Worm (Caenorhabditis elegans): ENCODE data around the gene ncx-5.

DNA sequence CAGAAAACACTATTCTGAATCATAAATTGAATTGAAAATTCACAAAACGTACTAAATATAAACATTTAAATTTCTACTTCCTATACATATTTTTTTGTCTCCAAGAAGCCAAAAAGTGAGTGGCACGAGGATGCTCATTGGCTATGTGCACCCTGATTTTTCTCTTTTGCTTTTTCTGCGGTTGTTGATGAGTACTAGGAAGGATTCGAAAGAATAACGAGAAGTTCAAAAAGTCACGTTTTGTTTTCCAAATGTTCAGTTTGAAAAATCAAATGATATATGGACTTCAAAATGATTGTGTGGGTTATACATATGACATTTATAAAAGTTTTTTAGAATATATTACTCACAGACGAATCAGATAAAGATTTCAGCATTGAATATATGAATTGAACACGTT, 25.2 kb downstream of the ncx-5 start:
- TF ChIP-seq elt-3 (tag; optimal IDR thresholded peaks at IDR 0.05) (no peak), lin-13 (tag; optimal IDR thresholded peaks at IDR 0.05) (no peak), nhr-28 (tag; optimal IDR thresholded peaks at IDR 0.05) (no peak), unc-39 (tag; optimal IDR thresholded peaks at IDR 0.05) (no peak), ceh-83 (GFP tag; optimal IDR thresholded peaks at IDR 0.05) (no peak), ces-1 (GFP tag; optimal IDR thresholded peaks at IDR 0.05) (no peak), unc-62 (GFP tag; optimal IDR thresholded peaks at IDR 0.05) (no peak), cnd-1 (tag; optimal IDR thresholded peaks at IDR 0.05) (no peak), nhr-12 (tag; optimal IDR thresholded peaks at IDR 0.05) (no peak)

Measured in whole organism, mixed stage, embryonic.